Fruit fly (Drosophila melanogaster) whole organism, embryonic: ENCODE results near the gene Eip75B.

ENCODE experiments used
- Adf1 ChIP-seq: fragments of 200-800 bp; sonication (Bioruptor generic); IDR thresholded peaks from 2 replicates; pipeline ENCODE4 v1.3.6; 2022; ENCODE audit warnings: missing biosample characterization, missing genetic modification characterization
- Asciz ChIP-seq: fragments of 200-800 bp; sonication (Bioruptor generic); optimal IDR thresholded peaks from 2 replicates; lab custom pipeline; 2017; ENCODE audit warnings: missing biosample characterization, mild to moderate bottlenecking, missing genetic modification characterization, missing genetic modification reagents
- Atf6 ChIP-seq: fragments of 200-800 bp; sonication (Bioruptor generic); IDR thresholded peaks from 2 replicates; pipeline ENCODE4 v1.3.6; 2022; ENCODE audit warnings: missing biosample characterization, missing genetic modification characterization
- Bdp1 ChIP-seq: fragments of 200-800 bp; sonication (Bioruptor generic); optimal IDR thresholded peaks from 3 replicates; lab custom pipeline; 2016; ENCODE audit warnings: missing biosample characterization, missing genetic modification characterization
- BtbVII ChIP-seq: fragments of 200-800 bp; sonication (Bioruptor generic); optimal IDR thresholded peaks from 3 replicates; lab custom pipeline; 2017; ENCODE audit warnings: missing biosample characterization, mild to moderate bottlenecking, missing genetic modification characterization
- CG1024 ChIP-seq: fragments of 200-800 bp; sonication (Bioruptor generic); IDR thresholded peaks from 2 replicates; pipeline ENCODE4 v1.3.6; 2022; ENCODE audit warnings: missing biosample characterization, missing genetic modification characterization
- CG11085 ChIP-seq: fragments of 200-800 bp; sonication (Bioruptor generic); IDR thresholded peaks from 2 replicates; pipeline ENCODE4 v1.3.6; 2022; ENCODE audit warnings: missing biosample characterization, missing genetic modification characterization
- CG11456 ChIP-seq: fragments of 200-800 bp; sonication (Bioruptor generic); IDR thresholded peaks from 3 replicates; pipeline ENCODE4 v1.3.6; 2022; ENCODE audit warnings: missing biosample characterization, missing genetic modification characterization
- CG11560 ChIP-seq: fragments of 200-800 bp; sonication (Bioruptor generic); IDR thresholded peaks from 3 replicates; pipeline ENCODE4 v1.3.6; 2022; ENCODE audit warnings: missing biosample characterization, missing genetic modification characterization
- CG12236 ChIP-seq: fragments of 200-800 bp; sonication (Bioruptor generic); optimal IDR thresholded peaks from 2 replicates; lab custom pipeline; 2016; ENCODE audit warnings: missing biosample characterization, missing genetic modification characterization
- CG12391 ChIP-seq: fragments of 200-800 bp; sonication (Bioruptor generic); optimal IDR thresholded peaks from 3 replicates; lab custom pipeline; 2018; ENCODE audit warnings: missing biosample characterization, mild to moderate bottlenecking, missing genetic modification characterization, moderate library complexity
- CG13123 ChIP-seq: fragments of 200-800 bp; sonication (Bioruptor generic); optimal IDR thresholded peaks from 2 replicates; lab custom pipeline; 2016; ENCODE audit warnings: missing biosample characterization, missing genetic modification characterization
- CG15479 ChIP-seq: fragments of 200-800 bp; sonication (Bioruptor generic); optimal IDR thresholded peaks from 3 replicates; lab custom pipeline; 2019; ENCODE audit warnings: missing biosample characterization, mild to moderate bottlenecking, missing genetic modification characterization, moderate library complexity
- CG2129 ChIP-seq: fragments of 200-800 bp; sonication (Bioruptor generic); IDR thresholded peaks from 2 replicates; pipeline ENCODE4 v1.3.6; 2022; ENCODE audit warnings: missing biosample characterization, missing genetic modification characterization; ENCODE audit not compliant: partially characterized antibody
- CG2678 ChIP-seq: fragments of 200-800 bp; sonication (Bioruptor generic); optimal IDR thresholded peaks from 3 replicates; lab custom pipeline; 2019; ENCODE audit warnings: missing biosample characterization, mild to moderate bottlenecking, missing genetic modification characterization, moderate library complexity
- CG34422 ChIP-seq: fragments of 200-800 bp; sonication (Bioruptor generic); IDR thresholded peaks from 3 replicates; pipeline ENCODE4 v1.3.6; 2022; ENCODE audit warnings: missing biosample characterization, missing genetic modification characterization
- CG5180 ChIP-seq: fragments of 200-800 bp; sonication (Bioruptor generic); optimal IDR thresholded peaks from 3 replicates; lab custom pipeline; 2017; ENCODE audit warnings: missing biosample characterization, missing genetic modification characterization, mild to moderate bottlenecking, moderate library complexity, missing genetic modification reagents
- CG6272 ChIP-seq: fragments of 200-800 bp; sonication (Bioruptor generic); IDR thresholded peaks from 2 replicates; pipeline ENCODE4 v1.3.6; 2022; ENCODE audit warnings: missing biosample characterization, missing genetic modification characterization
- CG7556 ChIP-seq: fragments of 200-800 bp; sonication (Bioruptor generic); optimal IDR thresholded peaks from 2 replicates; lab custom pipeline; 2017; ENCODE audit warnings: missing biosample characterization, mild to moderate bottlenecking, missing genetic modification characterization
- CG8388 ChIP-seq: fragments of 200-800 bp; sonication (Bioruptor generic); optimal IDR thresholded peaks from 2 replicates; lab custom pipeline; 2019; ENCODE audit warnings: missing biosample characterization, mild to moderate bottlenecking, missing genetic modification characterization, moderate library complexity
- CkIIα-i1 ChIP-seq: fragments of 200-800 bp; sonication (Bioruptor generic); IDR thresholded peaks from 2 replicates; pipeline ENCODE4 v1.3.6; 2022; ENCODE audit warnings: missing biosample characterization, missing genetic modification characterization
- CrebB ChIP-seq: fragments of 200-800 bp; sonication (Bioruptor generic); optimal IDR thresholded peaks from 3 replicates; lab custom pipeline; 2018; ENCODE audit warnings: missing biosample characterization, mild to moderate bottlenecking, missing genetic modification characterization
- Fer3 ChIP-seq: fragments of 200-800 bp; sonication (Bioruptor generic); optimal IDR thresholded peaks from 2 replicates; lab custom pipeline; 2018; ENCODE audit warnings: missing biosample characterization, mild to moderate bottlenecking, missing genetic modification characterization, moderate library complexity
- H15 ChIP-seq: fragments of 200-800 bp; sonication (Bioruptor generic); IDR thresholded peaks from 3 replicates; pipeline ENCODE4 v1.3.6; 2022; ENCODE audit warnings: missing biosample characterization, missing genetic modification characterization
- Hmr ChIP-seq: fragments of 200-800 bp; sonication (Bioruptor generic); optimal IDR thresholded peaks from 3 replicates; lab custom pipeline; 2017; ENCODE audit warnings: mild to moderate bottlenecking, missing biosample characterization, missing genetic modification reagents, missing genetic modification characterization
- Meics ChIP-seq: fragments of 200-800 bp; sonication (Bioruptor generic); optimal IDR thresholded peaks from 2 replicates; lab custom pipeline; 2017; ENCODE audit warnings: missing biosample characterization, mild to moderate bottlenecking, missing genetic modification characterization
- NfI ChIP-seq: fragments of 200-800 bp; sonication (Bioruptor generic); optimal IDR thresholded peaks from 3 replicates; lab custom pipeline; 2018; ENCODE audit warnings: missing biosample characterization, mild to moderate bottlenecking, missing genetic modification characterization, moderate library complexity
- Ssrp ChIP-seq: fragments of 200-800 bp; sonication (Bioruptor generic); optimal IDR thresholded peaks from 2 replicates; lab custom pipeline; 2018; ENCODE audit warnings: missing biosample characterization, mild to moderate bottlenecking, missing genetic modification characterization, moderate library complexity
- TFAM ChIP-seq: fragments of 200-800 bp; sonication (Bioruptor generic); optimal IDR thresholded peaks from 2 replicates; lab custom pipeline; 2017; ENCODE audit warnings: missing biosample characterization, missing genetic modification characterization, inconsistent platforms
- ato ChIP-seq: fragments of 200-800 bp; sonication (Bioruptor generic); IDR thresholded peaks from 2 replicates; pipeline ENCODE4 v1.3.6; 2022; ENCODE audit warnings: missing biosample characterization, missing genetic modification characterization; ENCODE audit not compliant: partially characterized antibody
- dimm ChIP-seq: fragments of 200-800 bp; sonication (Bioruptor generic); IDR thresholded peaks from 2 replicates; pipeline ENCODE4 v1.3.6; 2022; ENCODE audit warnings: missing biosample characterization, missing genetic modification characterization
- exex ChIP-seq: fragments of 200-800 bp; sonication (Bioruptor generic); optimal IDR thresholded peaks from 4 replicates; lab custom pipeline; 2018; ENCODE audit warnings: missing biosample characterization, mild to moderate bottlenecking, missing genetic modification characterization, moderate library complexity
- fu2 ChIP-seq: fragments of 200-800 bp; sonication (Bioruptor generic); optimal IDR thresholded peaks from 2 replicates; lab custom pipeline; 2016; ENCODE audit warnings: missing biosample characterization, missing genetic modification characterization
- hbn ChIP-seq: fragments of 200-800 bp; sonication (Bioruptor generic); IDR thresholded peaks from 2 replicates; pipeline ENCODE4 v1.3.6; 2022; ENCODE audit warnings: missing biosample characterization, missing genetic modification characterization; ENCODE audit not compliant: partially characterized antibody
- insv ChIP-seq, 2 experiments: fragments of 200-800 bp; sonication (Bioruptor generic); optimal IDR thresholded peaks; 3 replicates each; lab custom pipeline; 2016 to 2018; ENCODE audit warnings: missing biosample characterization in 2 of 2, missing genetic modification characterization in 2 of 2
- luna ChIP-seq: fragments of 200-800 bp; sonication (Bioruptor generic); optimal IDR thresholded peaks from 2 replicates; lab custom pipeline; 2016; ENCODE audit warnings: missing biosample characterization, missing genetic modification characterization
- maf-S ChIP-seq: fragments of 200-800 bp; sonication (Bioruptor generic); optimal IDR thresholded peaks from 2 replicates; lab custom pipeline; 2016; ENCODE audit warnings: missing biosample characterization, missing genetic modification characterization
- mam ChIP-seq: fragments of 200-800 bp; sonication (Bioruptor generic); optimal IDR thresholded peaks from 3 replicates; lab custom pipeline; 2016; ENCODE audit warnings: missing biosample characterization, missing genetic modification characterization
- odd ChIP-seq: fragments of 200-800 bp; sonication (Bioruptor generic); optimal IDR thresholded peaks from 2 replicates; lab custom pipeline; 2017; ENCODE audit warnings: missing biosample characterization, mild to moderate bottlenecking, missing genetic modification characterization
- pan ChIP-seq, 4 experiments: fragments of >200 bp in 3 of 4; fragments of 200-800 bp in 1 of 4; sonication (Bioruptor generic) in 1 of 4; optimal IDR thresholded peaks in 3 of 4; IDR thresholded peaks in 1 of 4; 2 replicates each; pipeline versions ENCODE4 v1.3.6 to Lab custom; 2017 to 2022; ENCODE audit warnings: missing biosample characterization in 2 of 4, missing genetic modification characterization in 2 of 4, mixed read lengths in 1 of 4
- prd ChIP-seq, 3 experiments: fragments of >200 bp in 2 of 3; fragments of 200-800 bp in 1 of 3; sonication (Bioruptor generic) in 1 of 3; optimal IDR thresholded peaks in 2 of 3; IDR thresholded peaks in 1 of 3; 2 replicates in 2 of 3; 3 replicates in 1 of 3; pipeline versions ENCODE4 v1.3.6 to Lab custom; 2017 to 2022; ENCODE audit warnings: missing biosample characterization in 1 of 3, missing genetic modification characterization in 1 of 3
- scrt ChIP-seq: fragments of 200-800 bp; sonication (Bioruptor generic); optimal IDR thresholded peaks from 2 replicates; lab custom pipeline; 2018; ENCODE audit warnings: missing biosample characterization, mild to moderate bottlenecking, missing genetic modification characterization, moderate library complexity
- sisA ChIP-seq: fragments of 200-800 bp; sonication (Bioruptor generic); IDR thresholded peaks from 2 replicates; pipeline ENCODE4 v1.3.6; 2022; ENCODE audit warnings: missing biosample characterization, missing genetic modification characterization
- sob ChIP-seq: fragments of 200-800 bp; sonication (Bioruptor generic); IDR thresholded peaks from 2 replicates; pipeline ENCODE4 v1.3.6; 2022; ENCODE audit warnings: missing biosample characterization, missing genetic modification characterization
- ssp ChIP-seq: fragments of 200-800 bp; sonication (Bioruptor generic); IDR thresholded peaks from 2 replicates; pipeline ENCODE4 v1.3.6; 2022; ENCODE audit warnings: missing biosample characterization, missing genetic modification characterization
- stwl ChIP-seq: fragments of 200-800 bp; sonication (Bioruptor generic); optimal IDR thresholded peaks from 3 replicates; lab custom pipeline; 2018; ENCODE audit warnings: missing biosample characterization, mild to moderate bottlenecking, missing genetic modification characterization, moderate library complexity
- trh ChIP-seq: fragments of 200-800 bp; sonication (Bioruptor generic); optimal IDR thresholded peaks from 2 replicates; lab custom pipeline; 2016; ENCODE audit warnings: missing biosample characterization, missing genetic modification characterization
- tx ChIP-seq: fragments of 200-800 bp; sonication (Bioruptor generic); optimal IDR thresholded peaks from 2 replicates; lab custom pipeline; 2016; ENCODE audit warnings: missing biosample characterization, missing genetic modification characterization

The Eip75B gene

dm6 chr3L:18008747-18009383, 55.6 kb downstream of the Eip75B start (continued):
- TF ChIP-seq CG7556 (GFP tag; lab: Kevin White, UChicago) (peak; percentile 70), CG2129 (GFP tag; lab: Robert Waterston, UW) (no peak), Meics (GFP tag; lab: Kevin White, UChicago) (no peak), prd (optimal IDR thresholded peaks at IDR 0.05; lab: Kevin White, UChicago) (no peak), prd (GFP tag; IDR thresholded peaks at IDR 0.05; lab: Robert Waterston, UW) (peak; percentile 82; the same call in 2 of the 3 replicates), Ssrp (peak; percentile 82), CG1024 (GFP tag; lab: Robert Waterston, UW) (0 out of 2 replicates have a peak, but pooled peaks have one; percentile 32), sob (GFP tag; lab: Robert Waterston, UW) (peak; percentile 61; the same call in 1 of the 2 replicates), exex (tag; lab: Kevin White, UChicago) (no peak), ssp (GFP tag; lab: Robert Waterston, UW) (peak; percentile 63), scrt (GFP tag; lab: Kevin White, UChicago) (no peak), luna (GFP tag; lab: Kevin White, UChicago) (no peak), H15 (peak; percentile 63; the same call in 2 of the 3 replicates), Fer3 (tag; lab: Kevin White, UChicago) (peak; percentile 37), Adf1 (GFP tag; lab: Robert Waterston, UW) (no peak), CG11560 (tag; lab: Robert Waterston, UW) (no peak), insv (GFP tag; optimal IDR thresholded peaks at IDR 0.05; lab: Kevin White, UChicago) (no peak), NfI (GFP tag; lab: Kevin White, UChicago) (peak; percentile 49), CG5180 (GFP tag; lab: Kevin White, UChicago) (no peak), CG8388 (GFP tag; lab: Kevin White, UChicago) (peak; percentile 85), trh (GFP tag; lab: Kevin White, UChicago) (peak; percentile 58), fu2 (GFP tag; lab: Kevin White, UChicago) (no peak), pan (optimal IDR thresholded peaks at IDR 0.05; lab: Kevin White, UChicago) (no peak), pan (GFP tag; optimal IDR thresholded peaks at IDR 0.05 in 1 of 2, IDR thresholded peaks at IDR 0.05 in 1 of 2) (peak in 1 of 2 experiments; percentile 66), CG2678 (tag; lab: Kevin White, UChicago) (peak; percentile 67), sisA (GFP tag; lab: Robert Waterston, UW) (peak; percentile 64), TFAM (peak; percentile 42), CG11085 (GFP tag; lab: Robert Waterston, UW) (no peak), ato (GFP tag; lab: Robert Waterston, UW) (no peak), Bdp1 (GFP tag; lab: Kevin White, UChicago) (peak; percentile 55), Asciz (GFP tag; lab: Kevin White, UChicago) (peak; percentile 63), hbn (GFP tag; lab: Robert Waterston, UW) (no peak), Atf6 (no peak), tx (peak; percentile 54), CG6272 (GFP tag; lab: Robert Waterston, UW) (no peak), dimm (0 out of 2 replicates have a peak, but pooled peaks have one; percentile 6), mam (GFP tag; lab: Kevin White, UChicago) (peak; percentile 56), stwl (tag; lab: Kevin White, UChicago) (peak; percentile 65), BtbVII (no peak), odd (GFP tag; lab: Kevin White, UChicago) (peak; percentile 6), CG13123 (GFP tag; lab: Kevin White, UChicago) (peak; percentile 50), CG34422 (GFP tag; lab: Robert Waterston, UW) (peak; percentile 53; the same call in 1 of the 3 replicates), Hmr (no peak), CG12391 (tag; lab: Kevin White, UChicago) (peak; percentile 83), maf-S (GFP tag; lab: Kevin White, UChicago) (peak; percentile 51), CG15479 (GFP tag; lab: Kevin White, UChicago) (no peak), CG12236 (GFP tag; lab: Kevin White, UChicago) (peak; percentile 66), CrebB (tag; lab: Kevin White, UChicago) (peak; percentile 53), CkIIα-i1 (GFP tag; lab: Robert Waterston, UW) (no peak), CG11456 (GFP tag; lab: Robert Waterston, UW) (no peak)
